Fruit fly (Drosophila melanogaster): Measurements from ENCODE around the gene CG14441.

Gene CG14441

DNA sequence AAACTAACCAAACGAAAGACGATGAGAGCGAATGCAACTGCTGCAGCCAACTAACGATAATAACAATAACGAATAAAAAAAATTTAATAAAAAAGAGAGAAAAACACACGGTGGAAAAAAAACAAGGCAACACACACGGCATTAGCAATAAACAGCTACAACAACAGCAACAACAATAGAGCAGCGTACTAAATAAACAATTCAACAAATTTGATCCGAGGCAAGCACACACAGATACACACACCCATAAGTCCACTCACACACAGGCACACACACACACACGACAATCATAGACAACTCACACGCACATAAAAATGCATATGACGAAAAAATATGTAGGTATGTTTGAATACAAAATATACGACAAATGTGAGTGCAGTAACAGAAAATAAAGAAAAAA, 3.3 kb downstream of the CG14441 start:
- TF ChIP-seq cg (GFP tag; optimal IDR thresholded peaks at IDR 0.05): peak; percentile 86
- TF ChIP-seq z (GFP tag; IDR thresholded peaks at IDR 0.05): no peak
- TF ChIP-seq ATbp (GFP tag; optimal IDR thresholded peaks at IDR 0.05): peak; percentile 34
- peak; percentile 44; the same call in 1 of the 2 replicates for TF ChIP-seq chm (GFP tag; IDR thresholded peaks at IDR 0.05)
- peak; percentile 48 for TF ChIP-seq kni (GFP tag; optimal IDR thresholded peaks at IDR 0.05)
- peak; percentile 50 for TF ChIP-seq CG8924 (tag; optimal IDR thresholded peaks at IDR 0.05)
- TF ChIP-seq vfl (GFP tag; optimal IDR thresholded peaks at IDR 0.05): no peak
- TF ChIP-seq CoRest (tag; optimal IDR thresholded peaks at IDR 0.05): no peak
- no peak for TF ChIP-seq ftz-f1 (GFP tag; optimal IDR thresholded peaks at IDR 0.05)
- 0 out of 3 replicates have a peak, but pooled peaks have one; percentile 59 for TF ChIP-seq CG2199 (GFP tag; IDR thresholded peaks at IDR 0.05)
- peak; percentile 83 for TF ChIP-seq CG4360 (GFP tag; IDR thresholded peaks at IDR 0.05)
- TF ChIP-seq tup (GFP tag; optimal IDR thresholded peaks at IDR 0.05): no peak
- TF ChIP-seq zf30C (GFP tag; optimal IDR thresholded peaks at IDR 0.05): peak; percentile 14
- TF ChIP-seq CG10979 (tag; optimal IDR thresholded peaks at IDR 0.05): no peak
- no peak for TF ChIP-seq fd64A (GFP tag; optimal IDR thresholded peaks at IDR 0.05)
- no peak for TF ChIP-seq Neu2 (GFP tag; optimal IDR thresholded peaks at IDR 0.05; ENCODE audit: borderline replicate concordance)
- no peak for TF ChIP-seq Hr51 (GFP tag; optimal IDR thresholded peaks at IDR 0.05)
- TF ChIP-seq CG10366 (GFP tag; IDR thresholded peaks at IDR 0.05): no peak
- TF ChIP-seq Ada2b (GFP tag; IDR thresholded peaks at IDR 0.05): no peak
- TF ChIP-seq CG32772 (GFP tag; IDR thresholded peaks at IDR 0.05): 0 out of 2 replicates have a peak, but pooled peaks have one; percentile 30
- peak; percentile 86 for TF ChIP-seq sqz (GFP tag; optimal IDR thresholded peaks at IDR 0.05)
- no peak for TF ChIP-seq D19A (tag; optimal IDR thresholded peaks at IDR 0.05)
- peak; percentile 29 for TF ChIP-seq abd-A (tag; optimal IDR thresholded peaks at IDR 0.05)
- TF ChIP-seq CG5180 (GFP tag; optimal IDR thresholded peaks at IDR 0.05): peak; percentile 52
- TF ChIP-seq ro (GFP tag; IDR thresholded peaks at IDR 0.05): no peak

DNA sequence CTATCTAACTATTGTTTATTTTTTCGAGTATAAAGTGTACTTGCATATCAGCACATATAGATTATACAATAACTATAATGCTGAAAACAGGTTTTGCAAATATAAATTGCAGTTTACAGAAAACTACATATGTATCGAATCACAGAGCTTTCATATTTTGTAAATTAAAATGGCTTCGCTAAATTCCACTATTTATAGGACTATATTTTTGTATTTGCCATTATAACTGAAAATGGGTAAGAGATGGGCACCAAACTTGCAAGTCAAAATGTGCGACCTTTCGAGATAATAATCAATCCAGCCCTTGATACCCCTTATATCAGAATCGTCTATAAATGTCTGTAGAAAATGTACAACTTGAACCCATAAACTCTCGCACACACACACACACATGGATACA, 3.9 kb downstream of the CG14441 start:
- no peak for TF ChIP-seq Optix (GFP tag; IDR thresholded peaks at IDR 0.05)
- TF ChIP-seq dmrt11E (tag; optimal IDR thresholded peaks at IDR 0.05): no peak
- TF ChIP-seq Lpt (GFP tag; optimal IDR thresholded peaks at IDR 0.05): no peak
- TF ChIP-seq CG10274 (GFP tag; optimal IDR thresholded peaks at IDR 0.05): no peak
- no peak for TF ChIP-seq Dbx (GFP tag; IDR thresholded peaks at IDR 0.05)
- TF ChIP-seq sens (GFP tag): peak; percentile 78
- TF ChIP-seq CG5953 (GFP tag; IDR thresholded peaks at IDR 0.05): no peak
- TF ChIP-seq CG17568 (GFP tag; optimal IDR thresholded peaks at IDR 0.05): no peak
- no peak for TF ChIP-seq MBD-R2 (GFP tag; IDR thresholded peaks at IDR 0.05)
- TF ChIP-seq fru (optimal IDR thresholded peaks at IDR 0.05): no peak
- peak in 1 of 2 experiments; percentile 31 for TF ChIP-seq eve (GFP tag; optimal IDR thresholded peaks at IDR 0.05)
- TF ChIP-seq lola (GFP tag; optimal IDR thresholded peaks at IDR 0.05): peak in 1 of 3 experiments; percentile 19
- no peak for TF ChIP-seq CG7987 (GFP tag; optimal IDR thresholded peaks at IDR 0.05)
- TF ChIP-seq ham (GFP tag; IDR thresholded peaks at IDR 0.05): no peak
- TF ChIP-seq CG11093 (GFP tag; IDR thresholded peaks at IDR 0.05): no peak
- TF ChIP-seq Sox100B (GFP tag; optimal IDR thresholded peaks at IDR 0.05): peak; percentile 22
- no peak for TF ChIP-seq CG15073 (GFP tag; optimal IDR thresholded peaks at IDR 0.05)
- TF ChIP-seq tap (tag; optimal IDR thresholded peaks at IDR 0.05): no peak
- peak; percentile 5 for TF ChIP-seq nmo (GFP tag; optimal IDR thresholded peaks at IDR 0.05)
- peak; percentile 8 for TF ChIP-seq phol (tag; optimal IDR thresholded peaks at IDR 0.05)
- TF ChIP-seq CG17361 (GFP tag; IDR thresholded peaks at IDR 0.05): peak; percentile 44; the same call in 1 of the 3 replicates
- no peak for TF ChIP-seq CG3847 (GFP tag; IDR thresholded peaks at IDR 0.05)
- no peak for TF ChIP-seq ATbp (GFP tag; optimal IDR thresholded peaks at IDR 0.05)
- TF ChIP-seq Hmx (GFP tag; optimal IDR thresholded peaks at IDR 0.05): no peak
- no peak for TF ChIP-seq fu2 (GFP tag; optimal IDR thresholded peaks at IDR 0.05)
- no peak for TF ChIP-seq ro (GFP tag; IDR thresholded peaks at IDR 0.05)
- no peak for TF ChIP-seq CG15011 (GFP tag; optimal IDR thresholded peaks at IDR 0.05)
- TF ChIP-seq Taf1 (GFP tag; IDR thresholded peaks at IDR 0.05): no peak
- TF ChIP-seq gem (tag; optimal IDR thresholded peaks at IDR 0.05): peak; percentile 18

All from whole organism, embryonic.